Worm (Caenorhabditis elegans) whole organism, mixed stage, embryonic: ENCODE measurements around the gene pmk-3.

ENCODE experiments used
- ces-1 ChIP-seq: fragments of 150-350 bp; optimal IDR thresholded peaks from 2 replicates; lab custom pipeline; 2014; ENCODE audit warnings: missing biosample characterization, missing genetic modification reagents, missing genetic modification characterization
- elt-3 ChIP-seq: fragments of 150-350 bp; optimal IDR thresholded peaks from 2 replicates; lab custom pipeline; 2014; ENCODE audit warnings: missing biosample characterization, missing genetic modification characterization
- hlh-1 ChIP-seq: fragments of 150-350 bp; optimal IDR thresholded peaks from 2 replicates; lab custom pipeline; 2014; ENCODE audit warnings: missing biosample characterization, missing genetic modification reagents, missing genetic modification characterization
- lin-13 ChIP-seq: fragments of 150-350 bp; optimal IDR thresholded peaks from 2 replicates; lab custom pipeline; 2014; ENCODE audit warnings: missing biosample characterization, missing genetic modification characterization
- lsy-2 ChIP-seq: fragments of 150-350 bp; optimal IDR thresholded peaks from 2 replicates; lab custom pipeline; 2014; ENCODE audit warnings: missing biosample characterization, missing genetic modification characterization
- mep-1 ChIP-seq: fragments of 150-350 bp; optimal IDR thresholded peaks from 2 replicates; lab custom pipeline; 2017; ENCODE audit warnings: missing biosample characterization, missing genetic modification reagents, missing genetic modification characterization, inconsistent platforms
- mls-2 ChIP-seq: sonication (generic microtip); optimal IDR thresholded peaks from 2 replicates; lab custom pipeline; 2016; ENCODE audit warnings: mild to moderate bottlenecking, missing genetic modification characterization, moderate library complexity, missing compliant biosample characterization
- nhr-76 ChIP-seq: sonication (generic microtip); optimal IDR thresholded peaks from 2 replicates; lab custom pipeline; 2017; ENCODE audit warnings: missing biosample characterization, missing genetic modification characterization
- pha-4 ChIP-seq: fragments of 150-350 bp; optimal IDR thresholded peaks from 2 replicates; lab custom pipeline; 2018; ENCODE audit warnings: missing biosample characterization, missing genetic modification reagents, missing genetic modification characterization
- sem-2 ChIP-seq: fragments of 200-800 bp; sonication (Bioruptor generic); optimal IDR thresholded peaks from 2 replicates; lab custom pipeline; 2018; ENCODE audit warnings: mild to moderate bottlenecking, missing genetic modification characterization, missing compliant biosample characterization
- snpc-4 ChIP-seq: fragments of 150-350 bp; optimal IDR thresholded peaks from 2 replicates; lab custom pipeline; 2014; ENCODE audit warnings: missing biosample characterization, missing genetic modification characterization
- unc-62 ChIP-seq: fragments of 150-350 bp; optimal IDR thresholded peaks from 2 replicates; lab custom pipeline; 2014; ENCODE audit warnings: missing biosample characterization, missing genetic modification reagents, missing genetic modification characterization

ce11 chrIV:8130131-8130611, 8.8 kb upstream of the pmk-3 start, which contains the start of the genes ndub-11 and moc-3:
- TF ChIP-seq elt-3 (tag; lab: Kevin White, UChicago): no peak
- no peak for TF ChIP-seq hlh-1 (tag; lab: Kevin White, UChicago)
- TF ChIP-seq snpc-4: no peak
- no peak for TF ChIP-seq lin-13 (tag; lab: Kevin White, UChicago)
- TF ChIP-seq nhr-76 (tag; lab: Kevin White, UChicago): no peak
- no peak for TF ChIP-seq ces-1 (GFP tag; lab: Kevin White, UChicago)
- no peak for TF ChIP-seq sem-2 (GFP tag; lab: Kevin White, UChicago)
- no peak for TF ChIP-seq unc-62
- TF ChIP-seq mep-1 (tag; lab: Kevin White, UChicago): no peak
- TF ChIP-seq mls-2 (tag; lab: Kevin White, UChicago): no peak
- TF ChIP-seq lsy-2 (tag; lab: Kevin White, UChicago): no peak
- TF ChIP-seq pha-4 (tag; lab: Kevin White, UChicago): no peak
